Fruit fly (Drosophila melanogaster) whole organism, wandering third instar larva: Measurements from ENCODE around the gene CG6443.

Experiments
- Abd-B ChIP-seq: fragments of >200 bp; optimal IDR thresholded peaks from 2 replicates; lab custom pipeline; 2017; ENCODE audit warnings: missing biosample characterization, missing genetic modification characterization
- CG32264 ChIP-seq: fragments of 200-800 bp; sonication (Bioruptor generic); optimal IDR thresholded peaks from 2 replicates; lab custom pipeline; 2016; ENCODE audit warnings: missing biosample characterization, missing genetic modification characterization
- CG9705 ChIP-seq: fragments of 200-800 bp; sonication (Bioruptor generic); optimal IDR thresholded peaks from 2 replicates; lab custom pipeline; 2018; ENCODE audit warnings: missing biosample characterization, mild to moderate bottlenecking, missing genetic modification characterization
- Dfd ChIP-seq: fragments of >200 bp; optimal IDR thresholded peaks from 2 replicates; lab custom pipeline; 2017; ENCODE audit warnings: missing biosample characterization, missing genetic modification characterization
- GATAd ChIP-seq: sonication (Bioruptor generic); optimal IDR thresholded peaks from 2 replicates; lab custom pipeline; 2016; ENCODE audit warnings: missing biosample characterization, missing genetic modification characterization
- HLH106 ChIP-seq: fragments of 200-800 bp; optimal IDR thresholded peaks from 3 replicates; lab custom pipeline; 2019; ENCODE audit warnings: missing biosample characterization, mild to moderate bottlenecking, missing genetic modification characterization, moderate library complexity
- Hnf4 ChIP-seq: fragments of 200-800 bp; sonication (Bioruptor generic); optimal IDR thresholded peaks from 2 replicates; lab custom pipeline; 2016; ENCODE audit warnings: missing biosample characterization, mild to moderate bottlenecking, missing genetic modification characterization
- Hr78 ChIP-seq: fragments of >200 bp; optimal IDR thresholded peaks from 2 replicates; lab custom pipeline; 2017; ENCODE audit warnings: missing biosample characterization, missing genetic modification characterization
- Hr83 ChIP-seq: fragments of 200-300 bp; sonication (Bioruptor generic); optimal IDR thresholded peaks from 2 replicates; lab custom pipeline; 2016; ENCODE audit warnings: missing biosample characterization, mild to moderate bottlenecking, missing genetic modification characterization, moderate library complexity; ENCODE audit not compliant: poor library complexity, severe bottlenecking
- Jra ChIP-seq: sonication (Bioruptor generic); optimal IDR thresholded peaks from 2 replicates; lab custom pipeline; 2016; ENCODE audit warnings: missing biosample characterization, missing genetic modification characterization
- Mio ChIP-seq: sonication (Bioruptor generic); optimal IDR thresholded peaks from 2 replicates; lab custom pipeline; 2016; ENCODE audit warnings: missing biosample characterization, missing genetic modification characterization
- N ChIP-seq: fragments of >200 bp; optimal IDR thresholded peaks from 2 replicates; lab custom pipeline; 2018; ENCODE audit warnings: missing biosample characterization, missing external identifiers, missing genetic modification characterization
- OdsH ChIP-seq: fragments of 200-800 bp; sonication (Bioruptor generic); optimal IDR thresholded peaks from 2 replicates; lab custom pipeline; 2016; ENCODE audit warnings: missing biosample characterization, mild to moderate bottlenecking, missing genetic modification characterization
- Rel ChIP-seq, 2 experiments: fragments of 200-800 bp; sonication (Bioruptor generic) in 1 of 2; optimal IDR thresholded peaks; 2 replicates in 1 of 2; 3 replicates in 1 of 2; lab custom pipeline; 2016 to 2019; ENCODE audit warnings: mild to moderate bottlenecking in 2 of 2, missing biosample characterization in 2 of 2, missing genetic modification characterization in 2 of 2, moderate library complexity in 1 of 2
- Sp1 ChIP-seq: fragments of 200-800 bp; sonication (Bioruptor generic); optimal IDR thresholded peaks from 3 replicates; lab custom pipeline; 2019; ENCODE audit warnings: missing biosample characterization, mild to moderate bottlenecking, missing genetic modification characterization, moderate library complexity
- Vsx2 ChIP-seq: fragments of 200-300, 225-300 bp; sonication (Bioruptor generic); optimal IDR thresholded peaks from 2 replicates; lab custom pipeline; 2018; ENCODE audit warnings: missing biosample characterization, missing genetic modification characterization; ENCODE audit not compliant: partially characterized antibody
- dl ChIP-seq, 2 experiments: fragments of 175-275, 200-275 bp in 1 of 2; fragments of 200-275 bp in 1 of 2; sonication (Bioruptor generic); optimal IDR thresholded peaks; lab custom pipeline; 2018; ENCODE audit warnings: mild to moderate bottlenecking in 2 of 2, missing biosample characterization in 2 of 2, missing genetic modification characterization in 2 of 2, moderate library complexity in 2 of 2; ENCODE audit not compliant: partially characterized antibody in 2 of 2, insufficient read depth in 1 of 2
- dmrt93B ChIP-seq: fragments of 200-800 bp; sonication (Bioruptor generic); optimal IDR thresholded peaks from 2 replicates; lab custom pipeline; 2018; ENCODE audit warnings: missing biosample characterization, mild to moderate bottlenecking, missing genetic modification characterization
- dsf ChIP-seq: sonication (Bioruptor generic); optimal IDR thresholded peaks from 2 replicates; lab custom pipeline; 2016; ENCODE audit warnings: missing biosample characterization, missing genetic modification characterization, borderline replicate concordance
- ey ChIP-seq: fragments of 200-800 bp; sonication (Bioruptor generic); optimal IDR thresholded peaks from 2 replicates; lab custom pipeline; 2016; ENCODE audit warnings: missing biosample characterization, missing genetic modification characterization
- h ChIP-seq: fragments of 200-800 bp; sonication (Bioruptor generic); optimal IDR thresholded peaks from 3 replicates; lab custom pipeline; 2016; ENCODE audit warnings: missing biosample characterization, mild to moderate bottlenecking, missing genetic modification characterization
- lola ChIP-seq: fragments of >200 bp; optimal IDR thresholded peaks from 2 replicates; lab custom pipeline; 2017; ENCODE audit warnings: missing biosample characterization, missing genetic modification characterization
- pan ChIP-seq: fragments of >200 bp; optimal IDR thresholded peaks from 2 replicates; lab custom pipeline; 2017
- rgr ChIP-seq: fragments of 200-800 bp; sonication (Bioruptor generic); optimal IDR thresholded peaks from 3 replicates; lab custom pipeline; 2016; ENCODE audit warnings: missing biosample characterization, mild to moderate bottlenecking, missing genetic modification characterization
- sage ChIP-seq: fragments of 200-800 bp; sonication (Bioruptor generic); optimal IDR thresholded peaks from 2 replicates; lab custom pipeline; 2016; ENCODE audit warnings: missing biosample characterization, mild to moderate bottlenecking, missing genetic modification characterization
- sv ChIP-seq: fragments of 200-800 bp; sonication (Bioruptor generic); optimal IDR thresholded peaks from 3 replicates; lab custom pipeline; 2016; ENCODE audit warnings: missing biosample characterization, missing genetic modification characterization
- tai ChIP-seq: sonication (Bioruptor generic); optimal IDR thresholded peaks from 2 replicates; lab custom pipeline; 2016; ENCODE audit warnings: missing biosample characterization, missing genetic modification characterization
- usp ChIP-seq: fragments of >200 bp; optimal IDR thresholded peaks from 2 replicates; lab custom pipeline; 2017; ENCODE audit warnings: missing biosample characterization, missing genetic modification characterization
- woc ChIP-seq: sonication (Bioruptor generic); optimal IDR thresholded peaks from 2 replicates; lab custom pipeline; 2016; ENCODE audit warnings: missing biosample characterization, mild to moderate bottlenecking, missing genetic modification characterization

Gene CG6443

dm6 chr2L:10688764-10689163 lies 40.0 kb upstream of the CG6443 start:
- TF ChIP-seq Hr83 (GFP tag; lab: Kevin White, UChicago) (no peak), CG9705 (GFP tag; lab: Kevin White, UChicago) (no peak), dl (GFP tag; optimal IDR thresholded peaks at IDR 0.05; lab: Kevin White, UChicago; ENCODE audit: insufficient read depth in 1 of 2, partially characterized antibody in 2 of 2) (no peak), ey (no peak), Jra (GFP tag; lab: Kevin White, UChicago) (no peak), sv (GFP tag; lab: Kevin White, UChicago) (no peak), Sp1 (GFP tag; lab: Kevin White, UChicago) (no peak), N (no peak), Rel (GFP tag; optimal IDR thresholded peaks at IDR 0.05; lab: Kevin White, UChicago) (no peak), Rel (tag; optimal IDR thresholded peaks at IDR 0.05; lab: Kevin White, UChicago) (no peak), dmrt93B (GFP tag; lab: Kevin White, UChicago) (no peak), Dfd (GFP tag; lab: Kevin White, UChicago) (no peak), woc (GFP tag; lab: Kevin White, UChicago) (no peak), tai (GFP tag; lab: Kevin White, UChicago) (no peak), CG32264 (GFP tag; lab: Kevin White, UChicago) (no peak), rgr (GFP tag; lab: Kevin White, UChicago) (no peak), dsf (GFP tag; lab: Kevin White, UChicago) (no peak)
- TF ChIP-seq, all 38 proteins: peak for 0

dm6 chr2L:10689221-10690034 lies 39.4 kb upstream of the CG6443 start, which contains the start of gene CG7294:
CG7294 (minus strand) TSS chr2L:10689271.
- TF ChIP-seq Rel (GFP tag; optimal IDR thresholded peaks at IDR 0.05; lab: Kevin White, UChicago) (no peak), Rel (tag; optimal IDR thresholded peaks at IDR 0.05; lab: Kevin White, UChicago) (peak; percentile 84), OdsH (GFP tag; lab: Kevin White, UChicago) (no peak), CG9705 (GFP tag; lab: Kevin White, UChicago) (no peak), rgr (GFP tag; lab: Kevin White, UChicago) (no peak)

- TF ChIP-seq Dfd (GFP tag; lab: Kevin White, UChicago) (peak; percentile 56), dmrt93B (GFP tag; lab: Kevin White, UChicago) (no peak)
These were observed 35.8 kb upstream of the CG6443 start for dm6 chr2L:10693018-10693417.

dm6 chr2L:10694053-10694618 lies 34.6 kb upstream of the CG6443 start, which contains the start of gene CG17108:
CG17108 (minus strand) TSS chr2L:10694103.
- no peak for TF ChIP-seq Vsx2 (GFP tag; lab: Kevin White, UChicago)
- no peak for TF ChIP-seq tai (GFP tag; lab: Kevin White, UChicago)
- no peak for TF ChIP-seq sage (GFP tag; lab: Kevin White, UChicago)
- no peak for TF ChIP-seq HLH106 (tag; lab: Kevin White, UChicago)
- no peak for TF ChIP-seq usp (GFP tag; lab: Kevin White, UChicago)
- TF ChIP-seq Jra (GFP tag; lab: Kevin White, UChicago) = no peak
- TF ChIP-seq Sp1 (GFP tag; lab: Kevin White, UChicago) = no peak
- TF ChIP-seq pan (lab: Kevin White, UChicago) = no peak
- no peak for TF ChIP-seq rgr (GFP tag; lab: Kevin White, UChicago)
- no peak for TF ChIP-seq Rel (GFP tag; optimal IDR thresholded peaks at IDR 0.05; lab: Kevin White, UChicago)
- no peak for TF ChIP-seq Rel (tag; optimal IDR thresholded peaks at IDR 0.05; lab: Kevin White, UChicago)
- TF ChIP-seq ey = no peak
- no peak for TF ChIP-seq h (GFP tag; lab: Kevin White, UChicago)
- TF ChIP-seq, all 38 proteins: peak for 0

- TF ChIP-seq HLH106 (tag; lab: Kevin White, UChicago) = no peak
- TF ChIP-seq sv (GFP tag; lab: Kevin White, UChicago) = peak; percentile 8
- no peak for TF ChIP-seq rgr (GFP tag; lab: Kevin White, UChicago)
- TF ChIP-seq h (GFP tag; lab: Kevin White, UChicago) = peak; percentile 13
These were observed 30.8 kb upstream of the CG6443 start, which contains the start of gene CG7300 for dm6 chr2L:10697992-10698391. CG7300 (minus strand) TSS chr2L:10698043.

dm6 chr2L:10701499-10702062 lies 27.2 kb upstream of the CG6443 start, which contains the start of gene Lip1:
Lip1 (minus strand) TSS chr2L:10701544.
- TF ChIP-seq Mio (GFP tag; lab: Kevin White, UChicago) (no peak), CG32264 (GFP tag; lab: Kevin White, UChicago) (no peak), dsf (GFP tag; lab: Kevin White, UChicago) (no peak), h (GFP tag; lab: Kevin White, UChicago) (no peak), Hnf4 (no peak), tai (GFP tag; lab: Kevin White, UChicago) (no peak), lola (GFP tag; lab: Kevin White, UChicago) (no peak), sv (GFP tag; lab: Kevin White, UChicago) (no peak), usp (GFP tag; lab: Kevin White, UChicago) (no peak), Abd-B (GFP tag; lab: Kevin White, UChicago) (no peak), ey (no peak), CG9705 (GFP tag; lab: Kevin White, UChicago) (no peak), N (no peak), woc (GFP tag; lab: Kevin White, UChicago) (no peak), Rel (GFP tag; optimal IDR thresholded peaks at IDR 0.05; lab: Kevin White, UChicago) (no peak), Rel (tag; optimal IDR thresholded peaks at IDR 0.05; lab: Kevin White, UChicago) (no peak), Hr78 (GFP tag; lab: Kevin White, UChicago) (no peak), dl (GFP tag; optimal IDR thresholded peaks at IDR 0.05; lab: Kevin White, UChicago; ENCODE audit: insufficient read depth in 1 of 2, partially characterized antibody in 2 of 2) (no peak), GATAd (no peak), sage (GFP tag; lab: Kevin White, UChicago) (no peak), Jra (GFP tag; lab: Kevin White, UChicago) (no peak)
